Fruit fly (Drosophila melanogaster) whole organism, larva: ENCODE results near the gene sty.
A peak's percentile ranks its signal among the peaks of the same experiment; 100 is the strongest.

Source experiments
- noc ChIP-seq: fragments of 200-800 bp; sonication (Bioruptor generic); optimal IDR thresholded peaks from 3 replicates; lab custom pipeline; 2019; ENCODE audit warnings: missing biosample characterization, mild to moderate bottlenecking, missing genetic modification characterization, moderate library complexity

sty gene

dm6 chr3L:3449680-3450079 is 24.9 kb upstream of the sty start:
- no peak for TF ChIP-seq noc (tag; lab: Kevin White, UChicago)

DNA sequence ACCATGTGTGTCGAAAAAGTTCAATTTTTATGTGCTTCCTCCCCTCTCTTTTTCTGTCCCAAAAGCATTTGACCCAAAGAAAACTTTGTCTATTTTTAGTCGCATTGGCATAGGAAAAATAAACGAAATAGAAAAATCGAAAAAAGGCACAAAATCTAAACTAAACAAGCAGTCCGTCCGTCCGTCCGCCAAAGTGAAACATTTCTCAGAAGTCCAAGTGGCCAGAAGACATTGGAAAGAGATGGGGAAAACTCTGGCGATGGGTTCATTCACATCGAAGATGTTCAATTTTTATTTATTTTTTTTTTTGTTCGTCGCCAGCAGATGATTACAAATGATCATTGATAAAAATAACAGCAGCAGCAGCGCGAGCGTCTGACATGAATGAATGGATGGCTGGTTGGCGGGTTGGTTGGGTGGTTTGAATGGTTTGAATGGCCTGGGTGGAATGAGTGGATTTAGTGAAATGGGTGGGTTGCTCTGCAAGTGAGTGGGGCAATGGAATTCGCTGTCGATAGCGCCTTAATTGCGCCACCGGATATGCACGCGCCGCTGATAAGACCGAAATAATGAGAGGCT is 23.3 kb upstream of the sty start:
- TF ChIP-seq noc (tag; lab: Kevin White, UChicago), result no peak

DNA sequence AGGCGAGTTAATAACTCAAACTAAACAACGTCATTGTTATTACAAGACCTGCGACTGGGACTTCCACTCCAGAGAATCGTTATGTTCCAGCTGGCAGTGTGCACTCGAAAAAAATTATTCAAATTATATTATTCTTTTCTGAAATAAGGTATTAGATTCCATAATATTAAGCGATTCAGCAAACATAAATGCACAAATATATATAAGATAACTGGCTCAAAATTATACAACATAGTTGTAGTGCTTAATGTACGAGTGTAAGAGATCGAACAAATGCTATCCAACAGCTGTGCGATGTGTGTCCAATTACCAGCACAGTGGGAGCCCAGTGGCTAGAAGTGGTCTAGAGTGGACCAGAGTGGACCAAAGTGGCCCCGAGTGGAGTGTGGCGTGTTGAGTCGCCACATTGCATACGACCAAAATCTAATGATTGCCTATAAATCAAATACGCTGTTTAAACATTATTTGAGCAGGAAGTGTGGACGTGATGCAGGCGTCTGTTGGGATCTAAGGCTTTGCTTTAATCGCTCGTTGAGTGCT is 19.6 kb upstream of the sty start:
- TF ChIP-seq noc (tag; lab: Kevin White, UChicago), result no peak

- TF ChIP-seq noc (tag; lab: Kevin White, UChicago), result no peak
Observed at dm6 chr3L:3442751-3443524, 18.2 kb upstream of the sty start.

dm6 chr3L:3441763-3442673 is 17.3 kb upstream of the sty start:
- TF ChIP-seq noc (tag; lab: Kevin White, UChicago), result no peak

DNA sequence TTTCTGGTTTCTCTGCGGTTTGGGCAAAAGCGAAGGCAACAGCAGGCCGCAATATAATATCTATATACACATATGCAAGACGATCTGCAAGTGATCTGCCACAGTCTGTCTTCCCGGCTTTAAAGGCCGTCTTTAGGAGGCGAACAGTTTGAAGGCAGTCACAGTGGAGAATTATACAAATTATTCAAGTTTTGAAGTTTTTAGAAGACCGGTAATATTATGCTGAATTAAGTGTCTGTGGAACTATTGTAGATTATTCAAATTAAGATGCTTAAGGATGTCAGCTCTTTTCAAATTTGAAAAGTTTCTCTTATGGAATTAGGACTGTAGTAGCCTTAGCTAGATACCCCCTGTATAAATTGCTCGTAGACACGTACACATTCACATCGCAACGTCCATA is 15.4 kb upstream of the sty start:
- no peak for TF ChIP-seq noc (tag; lab: Kevin White, UChicago)

dm6 chr3L:3439598-3439997 is 14.9 kb upstream of the sty start:
- no peak for TF ChIP-seq noc (tag; lab: Kevin White, UChicago)

DNA sequence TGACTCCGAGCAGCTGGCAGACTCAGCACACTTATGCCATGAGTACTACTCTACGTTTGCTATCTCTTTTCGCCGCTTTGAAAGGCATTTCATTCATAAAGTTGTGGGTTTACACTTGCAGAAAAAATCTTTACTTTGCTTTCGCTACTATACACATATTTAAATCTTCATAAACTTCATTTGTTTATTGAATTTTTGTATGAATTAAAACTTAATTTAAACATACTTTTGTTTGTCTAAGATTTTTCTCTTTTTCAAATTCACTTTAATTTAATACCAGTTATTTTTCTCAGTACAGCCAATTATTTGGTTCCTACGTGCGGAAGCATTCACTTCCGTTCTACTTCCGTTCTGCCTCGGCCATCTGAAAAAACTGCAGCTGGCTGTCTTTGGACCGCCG is 13.7 kb upstream of the sty start:
- TF ChIP-seq noc (tag; lab: Kevin White, UChicago), result no peak

DNA sequence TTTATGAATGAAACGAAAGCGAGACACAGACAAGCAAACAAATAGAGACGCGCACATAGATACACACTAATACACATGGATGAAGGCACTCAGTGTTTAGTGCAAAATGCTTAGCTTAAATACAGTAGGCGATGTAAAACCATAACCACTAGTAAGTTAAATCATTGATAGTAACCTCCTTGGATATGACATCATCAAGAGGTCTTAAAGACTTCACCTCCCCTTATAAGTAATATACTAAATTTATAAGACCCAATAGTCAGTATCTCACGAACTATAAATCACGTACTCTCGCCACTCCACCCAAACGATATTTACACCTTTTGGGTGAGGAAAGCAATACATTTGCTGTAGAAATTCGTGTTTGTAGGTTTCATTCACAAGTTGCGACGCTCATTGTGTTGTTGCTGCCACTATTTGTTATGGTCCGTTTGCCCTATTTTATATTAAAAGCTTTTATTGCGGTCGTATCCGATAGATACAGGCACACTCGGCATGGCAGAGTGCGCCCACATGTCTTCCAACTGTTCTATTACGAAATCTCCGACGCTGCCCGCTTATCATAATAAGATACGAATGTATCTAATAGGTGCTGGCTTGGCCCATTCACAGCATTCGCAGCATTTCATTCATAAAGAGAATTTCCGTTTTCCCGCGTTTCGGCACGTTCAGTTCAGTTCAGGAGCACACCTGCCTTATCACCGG is 13.1 kb upstream of the sty start:
- no peak for TF ChIP-seq noc (tag; lab: Kevin White, UChicago)

DNA sequence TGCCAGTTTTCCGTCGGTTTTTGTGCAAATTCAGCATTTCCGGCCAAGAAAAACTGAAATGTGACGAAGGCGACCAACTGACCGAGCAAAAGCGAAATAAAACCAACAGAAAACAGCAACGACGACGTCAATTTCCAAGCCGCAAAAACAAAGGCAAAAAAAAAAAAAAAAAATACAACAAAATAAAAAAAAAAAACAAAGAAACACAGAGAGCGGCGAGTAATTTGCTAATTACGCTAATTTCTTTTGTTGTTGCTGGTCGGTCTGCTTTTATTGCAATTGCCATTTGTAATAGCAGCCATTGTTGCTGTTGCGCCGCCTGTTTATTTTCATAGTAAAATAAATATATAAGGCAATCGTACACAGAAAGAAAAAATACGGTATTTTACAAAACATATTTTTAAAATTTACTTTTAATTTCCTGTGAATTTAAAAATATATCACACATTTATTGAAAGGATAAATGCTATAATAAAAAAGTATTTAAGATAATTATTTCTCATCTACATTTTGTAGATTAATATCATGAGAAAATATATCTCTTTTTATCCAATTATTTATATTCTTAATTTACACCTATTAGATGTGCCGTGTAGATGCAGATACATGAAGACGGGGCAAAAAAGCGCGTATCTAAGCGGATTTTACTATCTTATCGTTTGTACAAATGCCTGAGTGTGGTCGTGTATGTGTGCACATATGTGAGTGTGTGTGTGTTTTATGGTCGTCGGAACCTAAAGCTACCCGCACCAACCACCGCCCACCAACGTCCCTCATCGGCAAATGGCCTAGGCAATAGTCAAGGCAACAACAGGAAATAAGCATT is 12.3 kb upstream of the sty start:
- peak; percentile 57 for TF ChIP-seq noc (tag; lab: Kevin White, UChicago)

DNA sequence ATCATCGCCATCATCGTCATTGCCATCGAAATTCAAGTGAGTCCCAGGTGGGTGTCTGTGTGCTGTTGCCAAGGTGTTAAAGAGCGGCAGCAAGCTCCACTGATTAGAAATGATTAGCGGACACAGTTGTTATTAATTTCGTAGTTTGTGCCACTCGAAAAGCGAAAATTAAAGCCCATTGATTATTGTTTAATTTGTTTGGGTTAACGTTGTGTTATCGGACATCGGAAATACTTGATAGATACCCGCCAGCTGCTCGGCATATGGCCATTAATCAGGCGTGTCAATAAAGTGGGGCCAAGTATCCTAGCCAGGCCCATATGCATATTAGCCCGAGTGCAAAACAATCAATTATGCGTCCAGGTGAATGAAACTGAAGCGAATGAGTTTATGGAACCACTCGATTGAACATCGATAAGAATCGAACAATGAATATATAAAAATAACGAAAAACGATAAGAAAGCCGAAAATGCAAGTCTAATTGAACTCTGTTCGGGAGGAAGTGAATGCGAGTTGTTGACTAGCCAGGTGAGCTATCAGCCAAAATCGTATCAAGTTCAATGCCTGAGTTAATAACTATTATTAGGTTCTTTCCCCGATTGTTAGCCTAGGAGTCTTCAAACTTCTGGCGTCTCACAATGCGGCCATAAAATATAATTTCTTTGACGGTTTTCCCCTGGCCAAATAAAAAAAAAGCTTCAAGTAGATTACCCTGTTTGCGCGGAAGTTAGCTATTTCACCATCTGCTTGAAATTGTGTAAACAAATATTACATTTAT is 11.0 kb upstream of the sty start:
- TF ChIP-seq noc (tag; lab: Kevin White, UChicago), result peak; percentile 79

DNA sequence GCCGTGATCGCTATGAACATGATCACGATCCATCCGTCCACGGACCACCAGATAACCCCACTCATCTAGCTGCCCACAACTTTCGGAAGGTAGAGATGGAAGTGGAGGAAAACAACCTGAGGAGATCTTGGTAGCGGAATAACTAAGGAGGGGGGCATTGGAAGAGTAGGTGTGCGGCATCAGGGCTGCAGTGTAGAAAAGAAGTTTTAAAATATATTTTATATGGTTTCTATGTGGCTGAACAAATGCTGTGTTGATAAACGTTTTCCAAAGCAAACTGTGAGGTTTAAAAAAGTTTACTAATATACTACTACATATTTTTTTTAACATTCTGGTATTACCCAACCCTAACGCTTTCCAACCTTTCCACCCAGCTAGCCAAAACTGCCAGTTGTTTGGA is 10.1 kb upstream of the sty start:
- no peak for TF ChIP-seq noc (tag; lab: Kevin White, UChicago)

DNA sequence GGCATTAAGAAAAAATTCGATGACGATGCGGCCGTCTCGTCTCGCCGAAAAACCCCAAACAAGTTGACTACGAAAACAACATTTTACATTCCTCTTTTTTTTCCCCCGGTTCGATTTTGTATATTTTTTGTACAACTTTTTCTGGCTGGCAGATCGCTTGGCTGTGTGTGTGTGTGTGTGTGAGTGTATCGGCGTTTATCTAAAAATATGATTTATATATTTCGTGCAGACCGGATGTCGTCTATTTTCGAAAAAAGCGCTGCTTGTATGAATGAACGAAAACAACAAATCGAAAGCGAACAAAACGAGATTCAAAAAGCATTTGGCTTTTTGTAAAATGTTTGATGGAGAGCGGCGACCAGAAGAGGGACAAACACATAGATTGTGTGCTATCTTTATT is 9.2 kb upstream of the sty start:
- TF ChIP-seq noc (tag; lab: Kevin White, UChicago), result no peak
